Fruit fly (Drosophila melanogaster): ENCODE data around the gene Acox3.
A peak's percentile ranks its signal among the peaks of the same experiment; 100 is the strongest.

Gene Acox3

DNA sequence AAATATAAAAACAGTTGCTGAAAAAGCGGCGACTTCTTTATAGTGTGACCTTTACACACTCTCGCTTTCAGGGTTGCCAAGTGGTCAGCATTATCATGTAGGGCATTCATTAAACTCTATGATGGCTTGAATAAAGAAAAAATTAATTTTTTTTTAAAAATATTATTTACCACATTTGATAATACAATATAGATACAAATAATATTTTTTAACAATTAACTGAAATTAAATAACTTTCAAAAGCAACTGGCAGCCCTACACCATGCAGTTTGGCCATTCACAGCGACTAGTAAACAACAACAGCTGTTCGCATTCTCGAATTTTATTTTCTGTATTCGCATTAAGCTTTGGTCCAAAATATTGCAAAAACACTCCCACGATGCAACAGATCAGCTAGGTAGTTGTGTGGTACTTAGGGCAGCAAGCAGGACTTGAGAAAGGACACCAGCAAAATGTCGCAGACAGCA, 42.6 kb upstream of the Acox3 start, which contains the start of the genes Phf5a and CG31638 (continued):
- TF ChIP-seq hb (GFP tag; IDR thresholded peaks at IDR 0.05; ENCODE audit: partially characterized antibody) (no peak), CG2712 (tag; optimal IDR thresholded peaks at IDR 0.05) (peak; percentile 98), HLH54F (GFP tag; optimal IDR thresholded peaks at IDR 0.05) (peak; percentile 42), CG10979 (tag; optimal IDR thresholded peaks at IDR 0.05) (peak; percentile 95), sim (GFP tag; IDR thresholded peaks at IDR 0.05) (no peak), ATbp (GFP tag; optimal IDR thresholded peaks at IDR 0.05) (peak; percentile 92), Dfd (GFP tag; optimal IDR thresholded peaks at IDR 0.05) (no peak), sima (GFP tag; optimal IDR thresholded peaks at IDR 0.05) (no peak), inv (GFP tag; IDR thresholded peaks at IDR 0.05; ENCODE audit: partially characterized antibody) (no peak), CG6813 (GFP tag; optimal IDR thresholded peaks at IDR 0.05) (peak; percentile 92), gcm2 (GFP tag; optimal IDR thresholded peaks at IDR 0.05) (peak; percentile 70), Elba2 (GFP tag; optimal IDR thresholded peaks at IDR 0.05) (peak; percentile 63), D19A (tag; optimal IDR thresholded peaks at IDR 0.05) (peak; percentile 54), CG2116 (GFP tag; optimal IDR thresholded peaks at IDR 0.05) (peak; percentile 78), CG11398 (GFP tag; optimal IDR thresholded peaks at IDR 0.05) (no peak), abd-A (tag; optimal IDR thresholded peaks at IDR 0.05) (no peak), CG13123 (GFP tag; optimal IDR thresholded peaks at IDR 0.05) (peak; percentile 79), CG9215 (GFP tag; IDR thresholded peaks at IDR 0.05) (peak; percentile 96), da (GFP tag; optimal IDR thresholded peaks at IDR 0.05) (no peak), CG12236 (GFP tag; optimal IDR thresholded peaks at IDR 0.05) (peak; percentile 6), CG10267 (tag; optimal IDR thresholded peaks at IDR 0.05) (peak; percentile 93), CG31224 (GFP tag; IDR thresholded peaks at IDR 0.05) (peak; percentile 92), chn (GFP tag; optimal IDR thresholded peaks at IDR 0.05) (peak; percentile 91), tx (GFP tag; optimal IDR thresholded peaks at IDR 0.05) (peak; percentile 76), CG4360 (GFP tag; IDR thresholded peaks at IDR 0.05) (peak; percentile 68), lola (GFP tag; optimal IDR thresholded peaks at IDR 0.05) (peak in 1 of 3 experiments; percentile 73), ind (GFP tag; optimal IDR thresholded peaks at IDR 0.05) (peak; percentile 98), Dref (GFP tag; IDR thresholded peaks at IDR 0.05) (no peak), z (GFP tag; IDR thresholded peaks at IDR 0.05) (no peak), CG8924 (tag; optimal IDR thresholded peaks at IDR 0.05) (peak; percentile 92), CG17612 (GFP tag; IDR thresholded peaks at IDR 0.05) (peak; percentile 94), trh (GFP tag; optimal IDR thresholded peaks at IDR 0.05) (peak; percentile 44), CG6765 (GFP tag; optimal IDR thresholded peaks at IDR 0.05) (peak; percentile 81), ewg (GFP tag; optimal IDR thresholded peaks at IDR 0.05) (peak; percentile 70), sens (GFP tag) (peak; percentile 86), nau (GFP tag; optimal IDR thresholded peaks at IDR 0.05) (no peak), kni (GFP tag; optimal IDR thresholded peaks at IDR 0.05) (peak; percentile 54), CG8290 (GFP tag; optimal IDR thresholded peaks at IDR 0.05) (peak; percentile 93), CG8290 (tag; optimal IDR thresholded peaks at IDR 0.05) (peak in 1 of 2 experiments; percentile 9), ara (GFP tag; IDR thresholded peaks at IDR 0.05) (peak; percentile 95), ham (GFP tag; IDR thresholded peaks at IDR 0.05) (peak; percentile 81), CG10274 (GFP tag; optimal IDR thresholded peaks at IDR 0.05) (peak; percentile 78), CG12104 (GFP tag; optimal IDR thresholded peaks at IDR 0.05) (peak; percentile 58), CG14050 (GFP tag; IDR thresholded peaks at IDR 0.05) (peak; percentile 71), NC2α (GFP tag; optimal IDR thresholded peaks at IDR 0.05) (no peak), Blimp-1 (GFP tag; optimal IDR thresholded peaks at IDR 0.05) (peak; percentile 99), Side (GFP tag; optimal IDR thresholded peaks at IDR 0.05) (peak; percentile 34), cg (GFP tag; optimal IDR thresholded peaks at IDR 0.05) (no peak), corto (GFP tag; optimal IDR thresholded peaks at IDR 0.05) (no peak), al (GFP tag; IDR thresholded peaks at IDR 0.05) (peak; percentile 96), dan (GFP tag; IDR thresholded peaks at IDR 0.05) (peak; percentile 88), eve (GFP tag; optimal IDR thresholded peaks at IDR 0.05) (no peak)

Measured in whole organism, embryonic.